Fruit fly (Drosophila melanogaster): ENCODE measurements around the gene CG4278.

dm6 chr2L:16310648-16311047, 16.2 kb upstream of the CG4278 start, which contains the start of the genes cni and fzy:
- TF ChIP-seq psq (optimal IDR thresholded peaks at IDR 0.05) (no peak), CG8478 (optimal IDR thresholded peaks at IDR 0.05) (no peak), pan (optimal IDR thresholded peaks at IDR 0.05) (no peak), Dll (optimal IDR thresholded peaks at IDR 0.05) (no peak), usp (GFP tag; optimal IDR thresholded peaks at IDR 0.05) (no peak)
